Fruit fly (Drosophila melanogaster) whole organism, embryonic: Measurements from ENCODE around the gene CLS.

Source experiments
- ATbp ChIP-seq: fragments of 200-800 bp; sonication (Bioruptor generic); optimal IDR thresholded peaks from 2 replicates; lab custom pipeline; 2017; ENCODE audit warnings: missing biosample characterization, mild to moderate bottlenecking, missing genetic modification characterization, missing genetic modification reagents
- Ada2b ChIP-seq: fragments of 200-800 bp; sonication (Bioruptor generic); IDR thresholded peaks from 2 replicates; pipeline ENCODE4 v1.3.6; 2022; ENCODE audit warnings: missing biosample characterization, missing genetic modification characterization
- Adf1 ChIP-seq: fragments of 200-800 bp; sonication (Bioruptor generic); IDR thresholded peaks from 2 replicates; pipeline ENCODE4 v1.3.6; 2022; ENCODE audit warnings: missing biosample characterization, missing genetic modification characterization
- B-H1 ChIP-seq: fragments of 200-800 bp; sonication (Bioruptor generic); IDR thresholded peaks from 3 replicates; pipeline ENCODE4 v1.3.6; 2022; ENCODE audit warnings: missing biosample characterization, missing genetic modification characterization
- CG12659 ChIP-seq: fragments of 200-800 bp; sonication (Bioruptor generic); optimal IDR thresholded peaks from 3 replicates; lab custom pipeline; 2017; ENCODE audit warnings: mild to moderate bottlenecking, missing biosample characterization, missing genetic modification reagents, missing genetic modification characterization
- CG14050 ChIP-seq: fragments of 200-800 bp; sonication (Bioruptor generic); IDR thresholded peaks from 3 replicates; pipeline ENCODE4 v1.3.6; 2022; ENCODE audit warnings: missing biosample characterization, missing genetic modification characterization
- CG1602 ChIP-seq: fragments of 200-800 bp; sonication (Bioruptor generic); optimal IDR thresholded peaks from 3 replicates; lab custom pipeline; 2016; ENCODE audit warnings: missing biosample characterization, missing genetic modification characterization
- CG18262 ChIP-seq: fragments of 200-800 bp; optimal IDR thresholded peaks from 3 replicates; lab custom pipeline; 2019; ENCODE audit warnings: missing biosample characterization, mild to moderate bottlenecking, missing genetic modification characterization, moderate library complexity
- CG18764 ChIP-seq: fragments of 200-800 bp; sonication (Bioruptor generic); optimal IDR thresholded peaks from 3 replicates; lab custom pipeline; 2016; ENCODE audit warnings: missing biosample characterization, missing genetic modification characterization
- CG2116 ChIP-seq: fragments of 200-800 bp; sonication (Bioruptor generic); optimal IDR thresholded peaks from 3 replicates; lab custom pipeline; 2018; ENCODE audit warnings: missing biosample characterization, mild to moderate bottlenecking, missing genetic modification characterization
- CG30431 ChIP-seq: fragments of 200-800 bp; sonication (Bioruptor generic); optimal IDR thresholded peaks from 2 replicates; lab custom pipeline; 2017; ENCODE audit warnings: missing biosample characterization, missing genetic modification characterization
- CG34376 ChIP-seq: fragments of 200-800 bp; sonication (Bioruptor generic); optimal IDR thresholded peaks from 2 replicates; lab custom pipeline; 2018; ENCODE audit warnings: missing biosample characterization, mild to moderate bottlenecking, missing genetic modification characterization
- CG3995 ChIP-seq: fragments of 200-800 bp; sonication (Bioruptor generic); optimal IDR thresholded peaks from 3 replicates; lab custom pipeline; 2016; ENCODE audit warnings: missing biosample characterization, missing genetic modification characterization
- CG4820 ChIP-seq: fragments of 200-800 bp; sonication (Bioruptor generic); optimal IDR thresholded peaks from 3 replicates; lab custom pipeline; 2016; ENCODE audit warnings: missing biosample characterization, missing genetic modification characterization
- Dip3 ChIP-seq: fragments of 200-800 bp; sonication (Bioruptor generic); optimal IDR thresholded peaks from 3 replicates; lab custom pipeline; 2016; ENCODE audit warnings: missing biosample characterization, missing genetic modification characterization
- Ets65A ChIP-seq: fragments of 200-800 bp; sonication (Bioruptor generic); peaks from one replicate; lab custom pipeline; 2016; ENCODE audit warnings: missing biosample characterization, missing genetic modification characterization
- HLH54F ChIP-seq: fragments of 200-800 bp; sonication (Bioruptor generic); optimal IDR thresholded peaks from 3 replicates; lab custom pipeline; 2016; ENCODE audit warnings: missing biosample characterization, missing genetic modification characterization
- Hr51 ChIP-seq, 2 experiments: fragments of 200-800 bp; sonication (Bioruptor generic); optimal IDR thresholded peaks; 2 replicates in 1 of 2; 3 replicates in 1 of 2; lab custom pipeline; 2016 to 2018; ENCODE audit warnings: missing biosample characterization in 2 of 2, missing genetic modification characterization in 2 of 2, mild to moderate bottlenecking in 1 of 2, moderate library complexity in 1 of 2
- Jarid2 ChIP-seq: fragments of 200-800 bp; sonication (Bioruptor generic); optimal IDR thresholded peaks from 3 replicates; lab custom pipeline; 2017; ENCODE audit warnings: mild to moderate bottlenecking, missing biosample characterization, missing genetic modification reagents, missing genetic modification characterization
- MTF-1 ChIP-seq: fragments of 200-800 bp; sonication (Bioruptor generic); optimal IDR thresholded peaks from 2 replicates; lab custom pipeline; 2018; ENCODE audit warnings: missing biosample characterization, mild to moderate bottlenecking, missing genetic modification characterization, borderline replicate concordance
- Med ChIP-seq: fragments of 200-800 bp; sonication (Bioruptor generic); peaks from one replicate; lab custom pipeline; 2016; ENCODE audit warnings: missing biosample characterization, missing genetic modification characterization, mild to moderate bottlenecking, inconsistent platforms, moderate library complexity
- Mes4 ChIP-seq: fragments of 200-800 bp; sonication (Bioruptor generic); optimal IDR thresholded peaks from 2 replicates; lab custom pipeline; 2016; ENCODE audit warnings: missing biosample characterization, missing genetic modification characterization
- Myb ChIP-seq: fragments of 200-800 bp; sonication (Bioruptor generic); optimal IDR thresholded peaks from 2 replicates; lab custom pipeline; 2016; ENCODE audit warnings: missing biosample characterization, missing genetic modification characterization
- Nf-YB ChIP-seq: fragments of 200-800 bp; sonication (Bioruptor generic); optimal IDR thresholded peaks from 3 replicates; lab custom pipeline; 2019; ENCODE audit warnings: missing biosample characterization, mild to moderate bottlenecking, missing genetic modification characterization, moderate library complexity
- Nf-YC ChIP-seq: fragments of 200-800 bp; optimal IDR thresholded peaks from 3 replicates; lab custom pipeline; 2019; ENCODE audit warnings: missing biosample characterization, mild to moderate bottlenecking, missing genetic modification characterization, moderate library complexity
- Side ChIP-seq: fragments of 200-800 bp; sonication (Bioruptor generic); optimal IDR thresholded peaks from 2 replicates; lab custom pipeline; 2016; ENCODE audit warnings: missing biosample characterization, missing genetic modification characterization
- Six4 ChIP-seq: fragments of 200-800 bp; sonication (Bioruptor generic); optimal IDR thresholded peaks from 2 replicates; lab custom pipeline; 2016; ENCODE audit warnings: missing biosample characterization, missing genetic modification characterization
- Trl ChIP-seq, 3 experiments: fragments of >200 bp in 2 of 3; fragments of 200-800 bp in 1 of 3; sonication (Bioruptor generic) in 1 of 3; optimal IDR thresholded peaks; 2 replicates in 1 of 3; 3 replicates in 2 of 3; lab custom pipeline; 2016 to 2017; ENCODE audit warnings: missing biosample characterization in 1 of 3, missing genetic modification characterization in 1 of 3
- Xbp1 ChIP-seq: fragments of 200-800 bp; sonication (Bioruptor generic); optimal IDR thresholded peaks from 3 replicates; lab custom pipeline; 2016; ENCODE audit warnings: missing biosample characterization, mild to moderate bottlenecking, missing genetic modification characterization
- az2 ChIP-seq: fragments of 200-800 bp; sonication (Bioruptor generic); optimal IDR thresholded peaks from 3 replicates; lab custom pipeline; 2016; ENCODE audit warnings: missing biosample characterization, missing genetic modification characterization
- bab2 ChIP-seq: fragments of 200-800 bp; sonication (Bioruptor generic); optimal IDR thresholded peaks from 2 replicates; lab custom pipeline; 2016; ENCODE audit warnings: missing biosample characterization, missing genetic modification characterization
- corto ChIP-seq: fragments of 200-800 bp; sonication (Bioruptor generic); optimal IDR thresholded peaks from 2 replicates; lab custom pipeline; 2016; ENCODE audit warnings: missing biosample characterization, mild to moderate bottlenecking, missing genetic modification characterization, moderate library complexity
- crol ChIP-seq: fragments of 200-800 bp; sonication (Bioruptor generic); IDR thresholded peaks from 2 replicates; pipeline ENCODE4 v1.3.6; 2022; ENCODE audit warnings: missing biosample characterization, missing genetic modification characterization
- dpn ChIP-seq, 2 experiments: fragments of 200-800 bp; sonication (Bioruptor generic); optimal IDR thresholded peaks; 3 replicates each; lab custom pipeline; 2016; ENCODE audit warnings: missing biosample characterization in 2 of 2, missing genetic modification characterization in 2 of 2
- dysf ChIP-seq: fragments of 200-800 bp; sonication (Bioruptor generic); IDR thresholded peaks from 3 replicates; pipeline ENCODE4 v1.3.6; 2022; ENCODE audit warnings: missing biosample characterization, missing genetic modification characterization
- emc ChIP-seq: fragments of 200-800 bp; sonication (Bioruptor generic); optimal IDR thresholded peaks from 2 replicates; lab custom pipeline; 2016; ENCODE audit warnings: missing biosample characterization, missing genetic modification characterization
- fd96Cb ChIP-seq: fragments of 200-800 bp; sonication (Bioruptor generic); optimal IDR thresholded peaks from 2 replicates; lab custom pipeline; 2018; ENCODE audit warnings: missing biosample characterization, mild to moderate bottlenecking, missing genetic modification characterization, moderate library complexity
- gsb-n ChIP-seq: fragments of 200-800 bp; sonication (Bioruptor generic); optimal IDR thresholded peaks from 3 replicates; lab custom pipeline; 2018; ENCODE audit warnings: missing biosample characterization, mild to moderate bottlenecking, missing genetic modification characterization
- hb ChIP-seq: fragments of 200-800 bp; sonication (Bioruptor generic); IDR thresholded peaks from 3 replicates; pipeline ENCODE4 v1.3.6; 2022; ENCODE audit warnings: missing biosample characterization, missing genetic modification characterization; ENCODE audit not compliant: partially characterized antibody
- her ChIP-seq: fragments of 200-800 bp; sonication (Bioruptor generic); optimal IDR thresholded peaks from 2 replicates; lab custom pipeline; 2016; ENCODE audit warnings: missing biosample characterization, missing genetic modification characterization
- hkb ChIP-seq, 2 experiments: fragments of 200-800 bp in 1 of 2; fragments of >200 bp in 1 of 2; sonication (Bioruptor generic) in 1 of 2; IDR thresholded peaks in 1 of 2; optimal IDR thresholded peaks in 1 of 2; 2 replicates each; pipeline versions ENCODE4 v1.3.6 to Lab custom; 2017 to 2022; ENCODE audit warnings: missing biosample characterization in 1 of 2, missing genetic modification characterization in 1 of 2
- lilli ChIP-seq: fragments of 200-800 bp; sonication (Bioruptor generic); optimal IDR thresholded peaks from 3 replicates; lab custom pipeline; 2016; ENCODE audit warnings: missing biosample characterization, missing genetic modification characterization
- pho ChIP-seq: fragments of 200-800 bp; sonication (Bioruptor generic); optimal IDR thresholded peaks from 2 replicates; lab custom pipeline; 2016; ENCODE audit warnings: missing biosample characterization, missing genetic modification characterization
- ranshi ChIP-seq: fragments of 200-800 bp; sonication (Bioruptor generic); IDR thresholded peaks from 2 replicates; pipeline ENCODE4 v1.3.6; 2022; ENCODE audit warnings: missing biosample characterization, missing genetic modification characterization
- scrt ChIP-seq: fragments of 200-800 bp; sonication (Bioruptor generic); optimal IDR thresholded peaks from 2 replicates; lab custom pipeline; 2018; ENCODE audit warnings: missing biosample characterization, mild to moderate bottlenecking, missing genetic modification characterization, moderate library complexity
- slbo ChIP-seq: fragments of 200-800 bp; sonication (Bioruptor generic); IDR thresholded peaks from 2 replicates; pipeline ENCODE4 v1.3.6; 2022; ENCODE audit warnings: missing biosample characterization, missing genetic modification characterization
- stwl ChIP-seq: fragments of 200-800 bp; sonication (Bioruptor generic); optimal IDR thresholded peaks from 3 replicates; lab custom pipeline; 2018; ENCODE audit warnings: missing biosample characterization, mild to moderate bottlenecking, missing genetic modification characterization, moderate library complexity
- vfl ChIP-seq: fragments of 200-800 bp; sonication (Bioruptor generic); optimal IDR thresholded peaks from 2 replicates; lab custom pipeline; 2016; ENCODE audit warnings: missing biosample characterization, missing genetic modification characterization
- vvl ChIP-seq: fragments of 200-800 bp; sonication (Bioruptor generic); IDR thresholded peaks from 2 replicates; pipeline ENCODE4 v1.3.6; 2022; ENCODE audit warnings: missing biosample characterization, missing genetic modification characterization

Gene CLS

dm6 chr3R:25662358-25662757 is 24.8 kb downstream of the CLS start (continued):
- TF ChIP-seq Hr51 (GFP tag; optimal IDR thresholded peaks at IDR 0.05; lab: Kevin White, UChicago) (no peak), crol (GFP tag; lab: Robert Waterston, UW) (no peak), gsb-n (tag; lab: Kevin White, UChicago) (no peak), slbo (GFP tag; lab: Robert Waterston, UW) (no peak), ranshi (GFP tag; lab: Robert Waterston, UW) (no peak), stwl (no peak), CG34376 (GFP tag; lab: Kevin White, UChicago) (no peak), emc (no peak), pho (GFP tag; lab: Kevin White, UChicago) (no peak), Jarid2 (no peak), Ets65A (peak; percentile 78), corto (no peak), Xbp1 (GFP tag; lab: Kevin White, UChicago) (no peak), vvl (GFP tag; lab: Robert Waterston, UW) (0 out of 2 replicates have a peak, but pooled peaks have one; percentile 23), hkb (optimal IDR thresholded peaks at IDR 0.05; lab: Kevin White, UChicago) (no peak), hkb (GFP tag; IDR thresholded peaks at IDR 0.05; lab: Robert Waterston, UW) (0 out of 2 replicates have a peak, but pooled peaks have one; percentile 11), B-H1 (no peak), MTF-1 (GFP tag; lab: Kevin White, UChicago) (no peak), CG18764 (GFP tag; lab: Kevin White, UChicago) (no peak), dpn (GFP tag; optimal IDR thresholded peaks at IDR 0.05; lab: Kevin White, UChicago) (peak in 1 of 2 experiments; percentile 4), Adf1 (GFP tag; lab: Robert Waterston, UW) (no peak), CG18262 (tag; lab: Kevin White, UChicago) (no peak), az2 (GFP tag; lab: Kevin White, UChicago) (peak; percentile 8), ATbp (GFP tag; lab: Kevin White, UChicago) (peak; percentile 9), bab2 (GFP tag; lab: Kevin White, UChicago) (no peak), Mes4 (GFP tag; lab: Kevin White, UChicago) (peak; percentile 15), Med (GFP tag; lab: Kevin White, UChicago) (peak; percentile 1), Ada2b (no peak), dysf (GFP tag; lab: Robert Waterston, UW) (no peak)
- TF ChIP-seq, all 482 proteins: peak for 22

dm6 chr3R:25661531-25662193 is 25.5 kb downstream of the CLS start, which contains the start of gene RASSF8:
RASSF8 (plus strand) TSS chr3R:25661795.
- TF ChIP-seq CG12659 (GFP tag; lab: Kevin White, UChicago) (peak; percentile 36), Side (GFP tag; lab: Kevin White, UChicago) (peak; percentile 9), Myb (GFP tag; lab: Kevin White, UChicago) (peak; percentile 57), vfl (no peak), scrt (GFP tag; lab: Kevin White, UChicago) (no peak), Dip3 (peak; percentile 12), lilli (peak; percentile 61), fd96Cb (peak; percentile 14), CG3995 (GFP tag; lab: Kevin White, UChicago) (peak; percentile 79), dysf (GFP tag; lab: Robert Waterston, UW) (peak; percentile 28; the same call in 1 of the 3 replicates), CG14050 (GFP tag; lab: Robert Waterston, UW) (no peak), CG30431 (GFP tag; lab: Kevin White, UChicago) (no peak), hb (peak; percentile 65; the same call in 2 of the 3 replicates), CG1602 (GFP tag; lab: Kevin White, UChicago) (peak; percentile 6), HLH54F (GFP tag; lab: Kevin White, UChicago) (peak; percentile 60), Trl (optimal IDR thresholded peaks at IDR 0.05; lab: Kevin White, UChicago) (no peak), Trl (GFP tag; optimal IDR thresholded peaks at IDR 0.05; lab: Kevin White, UChicago) (peak; percentile 20), CG4820 (GFP tag; lab: Kevin White, UChicago) (peak; percentile 17), CG2116 (peak; percentile 34), Ets65A (peak; percentile 90), Six4 (GFP tag; lab: Kevin White, UChicago) (no peak), her (GFP tag; lab: Kevin White, UChicago) (peak; percentile 32), Nf-YC (tag; lab: Kevin White, UChicago) (peak; percentile 38), Nf-YB (GFP tag; lab: Kevin White, UChicago) (no peak)
